Fruit fly (Drosophila melanogaster) whole organism, prepupa: ENCODE measurements around the gene BckdhA.

Source experiments
- CG10631 ChIP-seq: fragments of 200-800 bp; sonication (Bioruptor generic); optimal IDR thresholded peaks from 2 replicates; lab custom pipeline; 2016; ENCODE audit warnings: missing biosample characterization, missing genetic modification characterization
- CG11762 ChIP-seq: fragments of 200-800 bp; sonication (Bioruptor generic); optimal IDR thresholded peaks from 3 replicates; lab custom pipeline; 2016; ENCODE audit warnings: missing biosample characterization, missing genetic modification characterization; ENCODE audit not compliant: insufficient read depth
- CG15336 ChIP-seq: fragments of 200-800 bp; sonication (Bioruptor generic); IDR thresholded peaks from 2 replicates; pipeline ENCODE4 v1.3.6; 2022; ENCODE audit warnings: missing biosample characterization, missing genetic modification characterization
- CG1621 ChIP-seq: fragments of 200-800 bp; sonication (Bioruptor generic); optimal IDR thresholded peaks from 3 replicates; lab custom pipeline; 2018; ENCODE audit warnings: missing biosample characterization, mild to moderate bottlenecking, missing genetic modification characterization
- CG3032 ChIP-seq: fragments of 200-800 bp; optimal IDR thresholded peaks from 2 replicates; lab custom pipeline; 2019; ENCODE audit warnings: missing biosample characterization, mild to moderate bottlenecking, missing genetic modification characterization, moderate library complexity
- CG31627 ChIP-seq: fragments of 200-800 bp; sonication (Bioruptor generic); optimal IDR thresholded peaks from 3 replicates; lab custom pipeline; 2016; ENCODE audit warnings: missing biosample characterization, missing genetic modification characterization
- CG32006 ChIP-seq: fragments of 200-800 bp; sonication (Bioruptor generic); optimal IDR thresholded peaks from 3 replicates; lab custom pipeline; 2017; ENCODE audit warnings: missing biosample characterization, mild to moderate bottlenecking, missing genetic modification characterization
- CG4318 ChIP-seq: fragments of 200-800 bp; sonication (Bioruptor generic); optimal IDR thresholded peaks from 3 replicates; lab custom pipeline; 2017; ENCODE audit warnings: missing biosample characterization, mild to moderate bottlenecking, missing genetic modification characterization
- CG6163 ChIP-seq: fragments of 200-800 bp; sonication (Bioruptor generic); IDR thresholded peaks from 3 replicates; pipeline ENCODE4 v1.3.6; 2022; ENCODE audit warnings: missing biosample characterization, missing genetic modification characterization
- CG6276 ChIP-seq: fragments of 200-800 bp; sonication (Bioruptor generic); optimal IDR thresholded peaks from 2 replicates; lab custom pipeline; 2017; ENCODE audit warnings: missing biosample characterization, mild to moderate bottlenecking, missing genetic modification characterization
- CG6792 ChIP-seq: fragments of 200-800 bp; sonication (Bioruptor generic); optimal IDR thresholded peaks from 3 replicates; lab custom pipeline; 2016; ENCODE audit warnings: missing biosample characterization, missing genetic modification characterization
- CG6808 ChIP-seq: fragments of 200-800 bp; sonication (Bioruptor generic); optimal IDR thresholded peaks from 3 replicates; lab custom pipeline; 2017; ENCODE audit warnings: missing biosample characterization, missing genetic modification characterization, mild to moderate bottlenecking, moderate library complexity, missing genetic modification reagents
- CG6854 ChIP-seq: fragments of 200-800 bp; sonication (Bioruptor generic); optimal IDR thresholded peaks from 2 replicates; lab custom pipeline; 2017; ENCODE audit warnings: missing biosample characterization, mild to moderate bottlenecking, missing genetic modification characterization
- CG7368 ChIP-seq: fragments of 200-800 bp; sonication (Bioruptor generic); optimal IDR thresholded peaks from 3 replicates; lab custom pipeline; 2016; ENCODE audit warnings: missing biosample characterization, missing genetic modification characterization
- CG8119 ChIP-seq: fragments of 200-800 bp; sonication (Bioruptor generic); IDR thresholded peaks from 3 replicates; pipeline ENCODE4 v1.3.6; 2022; ENCODE audit warnings: missing biosample characterization, missing genetic modification characterization
- CG8632 ChIP-seq: fragments of 200-800 bp; sonication (Bioruptor generic); optimal IDR thresholded peaks from 3 replicates; lab custom pipeline; 2016; ENCODE audit warnings: missing biosample characterization, missing genetic modification characterization
- CG9139 ChIP-seq: fragments of 200-800 bp; sonication (Bioruptor generic); optimal IDR thresholded peaks from 3 replicates; lab custom pipeline; 2017; ENCODE audit warnings: missing biosample characterization, mild to moderate bottlenecking, missing genetic modification characterization
- Eip78C ChIP-seq: fragments of 200-800 bp; sonication (Bioruptor generic); peaks from one replicate; lab custom pipeline; 2016; ENCODE audit warnings: missing biosample characterization, missing genetic modification characterization
- Eip93F ChIP-seq: fragments of 200-800 bp; sonication (Bioruptor generic); optimal IDR thresholded peaks from 2 replicates; lab custom pipeline; 2016; ENCODE audit warnings: missing biosample characterization, mild to moderate bottlenecking, missing genetic modification characterization
- Ets96B ChIP-seq: fragments of 200-800 bp; optimal IDR thresholded peaks from 2 replicates; lab custom pipeline; 2019; ENCODE audit warnings: missing biosample characterization, mild to moderate bottlenecking, missing genetic modification characterization, moderate library complexity
- Gug ChIP-seq: fragments of 200-800 bp; sonication (Bioruptor generic); IDR thresholded peaks from 2 replicates; pipeline ENCODE4 v1.3.6; 2022; ENCODE audit warnings: missing biosample characterization, missing genetic modification characterization
- Hr39 ChIP-seq: fragments of 200-800 bp; sonication (Bioruptor generic); optimal IDR thresholded peaks from 2 replicates; lab custom pipeline; 2016; ENCODE audit warnings: missing biosample characterization, missing genetic modification characterization
- Hr4 ChIP-seq: fragments of 200-800 bp; sonication (Bioruptor generic); optimal IDR thresholded peaks from 3 replicates; lab custom pipeline; 2016; ENCODE audit warnings: missing biosample characterization, missing genetic modification characterization
- Lpt ChIP-seq: fragments of 200-800 bp; sonication (Bioruptor generic); optimal IDR thresholded peaks from 3 replicates; lab custom pipeline; 2016; ENCODE audit warnings: missing biosample characterization, missing genetic modification characterization
- Sox14 ChIP-seq: fragments of 200-800 bp; sonication (Bioruptor generic); optimal IDR thresholded peaks from 3 replicates; lab custom pipeline; 2016; ENCODE audit warnings: missing biosample characterization, missing genetic modification characterization
- achi ChIP-seq: fragments of 200-800 bp; sonication (Bioruptor generic); optimal IDR thresholded peaks from 3 replicates; lab custom pipeline; 2016; ENCODE audit warnings: missing biosample characterization, missing genetic modification characterization
- acj6 ChIP-seq: fragments of 200-800 bp; sonication (Bioruptor generic); optimal IDR thresholded peaks from 3 replicates; lab custom pipeline; 2016; ENCODE audit warnings: missing biosample characterization, missing genetic modification characterization
- dsx ChIP-seq: fragments of 200-800 bp; optimal IDR thresholded peaks from 3 replicates; lab custom pipeline; 2019; ENCODE audit warnings: missing biosample characterization, mild to moderate bottlenecking, missing genetic modification characterization, moderate library complexity; ENCODE audit not compliant: poor library complexity, severe bottlenecking
- eg ChIP-seq: fragments of 200-800 bp; sonication (Bioruptor generic); IDR thresholded peaks from 3 replicates; pipeline ENCODE4 v1.3.6; 2022; ENCODE audit warnings: missing biosample characterization, missing genetic modification characterization
- esn ChIP-seq: fragments of 200-800 bp; sonication (Bioruptor generic); optimal IDR thresholded peaks from 2 replicates; lab custom pipeline; 2016; ENCODE audit warnings: missing biosample characterization, mild to moderate bottlenecking, missing genetic modification characterization, moderate library complexity
- fd59A ChIP-seq: fragments of 200-800 bp; sonication (Bioruptor generic); optimal IDR thresholded peaks from 2 replicates; lab custom pipeline; 2017; ENCODE audit warnings: missing biosample characterization, mild to moderate bottlenecking, missing genetic modification characterization, missing genetic modification reagents
- fd85E ChIP-seq: fragments of 200-800 bp; sonication (Bioruptor generic); optimal IDR thresholded peaks from 3 replicates; lab custom pipeline; 2016; ENCODE audit warnings: missing biosample characterization, missing genetic modification characterization
- fkh ChIP-seq: fragments of 200-800 bp; sonication (Bioruptor generic); optimal IDR thresholded peaks from 3 replicates; lab custom pipeline; 2017; ENCODE audit warnings: missing biosample characterization, mild to moderate bottlenecking, missing genetic modification characterization, moderate library complexity
- ss ChIP-seq, 2 experiments: fragments of 200-800 bp; sonication (Bioruptor generic); optimal IDR thresholded peaks; 2 replicates in 1 of 2; 3 replicates in 1 of 2; lab custom pipeline; 2017 to 2018; ENCODE audit warnings: mild to moderate bottlenecking in 2 of 2, missing biosample characterization in 2 of 2, missing genetic modification characterization in 2 of 2, moderate library complexity in 1 of 2
- svp ChIP-seq: fragments of 200-800 bp; sonication (Bioruptor generic); peaks from one replicate; lab custom pipeline; 2016; ENCODE audit warnings: missing biosample characterization, missing genetic modification characterization
- topi ChIP-seq: fragments of 200-800 bp; sonication (Bioruptor generic); optimal IDR thresholded peaks from 3 replicates; lab custom pipeline; 2016; ENCODE audit warnings: missing biosample characterization, missing genetic modification characterization
- vri ChIP-seq: fragments of 200-800 bp; sonication (Bioruptor generic); optimal IDR thresholded peaks from 3 replicates; lab custom pipeline; 2016; ENCODE audit warnings: missing biosample characterization, mild to moderate bottlenecking, missing genetic modification characterization

The BckdhA gene

DNA sequence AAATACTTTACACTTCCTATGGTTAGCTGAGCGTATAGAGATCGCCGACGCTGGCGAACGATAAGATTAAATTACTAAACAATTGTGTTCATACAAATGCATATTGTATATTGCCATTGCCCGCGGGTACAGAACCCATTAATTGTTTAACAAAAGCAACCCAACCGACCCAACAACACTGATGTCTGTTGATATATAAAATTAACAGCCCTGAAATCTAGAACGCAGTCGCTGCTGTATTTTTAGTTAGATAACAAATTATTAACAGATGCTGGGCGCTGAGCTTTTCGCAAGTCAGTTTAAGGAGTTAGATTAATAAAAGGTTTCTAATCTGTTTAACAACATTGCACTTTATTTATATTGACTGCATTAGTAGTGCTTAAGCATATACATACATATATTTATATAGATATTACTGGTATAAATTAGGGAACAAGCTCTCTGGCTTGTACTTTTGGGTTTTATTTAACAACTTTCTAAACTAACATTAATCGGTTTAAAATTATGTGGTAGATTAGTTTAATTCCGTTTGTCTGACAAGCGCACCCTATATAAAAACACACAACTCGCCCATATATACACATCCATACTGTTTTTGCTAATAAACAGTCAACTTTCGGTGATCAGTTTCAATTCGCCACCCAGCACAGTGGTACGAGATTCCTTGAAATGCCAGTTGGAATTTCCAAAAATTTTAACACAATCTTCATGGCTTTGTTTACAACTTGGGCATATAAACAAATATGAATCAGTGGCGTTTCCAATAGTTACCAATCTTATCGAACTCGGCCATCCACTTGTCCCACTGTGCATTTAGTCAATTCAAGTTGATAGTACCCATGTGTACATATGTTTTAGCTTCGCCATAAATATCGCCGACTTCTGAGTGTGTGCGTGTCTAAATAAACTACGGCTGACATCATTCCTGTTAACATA, 27.4 kb upstream of the BckdhA start (continued):
- TF ChIP-seq CG6163 (GFP tag; lab: Robert Waterston, UW) = peak; percentile 97
- TF ChIP-seq fd59A (GFP tag; lab: Kevin White, UChicago) = peak; percentile 28
- peak; percentile 94 for TF ChIP-seq svp (GFP tag; lab: Kevin White, UChicago)
- TF ChIP-seq CG8632 (GFP tag; lab: Kevin White, UChicago) = no peak
- no peak for TF ChIP-seq CG9139
- TF ChIP-seq CG3032 = peak; percentile 57
- TF ChIP-seq eg (GFP tag; lab: Robert Waterston, UW) = peak; percentile 96
- peak; percentile 88 for TF ChIP-seq CG11762
- TF ChIP-seq Hr4 (GFP tag; lab: Kevin White, UChicago) = no peak
- peak; percentile 88 for TF ChIP-seq vri (GFP tag; lab: Kevin White, UChicago)
- TF ChIP-seq ss (GFP tag; optimal IDR thresholded peaks at IDR 0.05; lab: Kevin White, UChicago) = no peak
- no peak for TF ChIP-seq Eip93F (GFP tag; lab: Kevin White, UChicago)
- peak; percentile 86 for TF ChIP-seq CG8119 (GFP tag; lab: Robert Waterston, UW)

DNA sequence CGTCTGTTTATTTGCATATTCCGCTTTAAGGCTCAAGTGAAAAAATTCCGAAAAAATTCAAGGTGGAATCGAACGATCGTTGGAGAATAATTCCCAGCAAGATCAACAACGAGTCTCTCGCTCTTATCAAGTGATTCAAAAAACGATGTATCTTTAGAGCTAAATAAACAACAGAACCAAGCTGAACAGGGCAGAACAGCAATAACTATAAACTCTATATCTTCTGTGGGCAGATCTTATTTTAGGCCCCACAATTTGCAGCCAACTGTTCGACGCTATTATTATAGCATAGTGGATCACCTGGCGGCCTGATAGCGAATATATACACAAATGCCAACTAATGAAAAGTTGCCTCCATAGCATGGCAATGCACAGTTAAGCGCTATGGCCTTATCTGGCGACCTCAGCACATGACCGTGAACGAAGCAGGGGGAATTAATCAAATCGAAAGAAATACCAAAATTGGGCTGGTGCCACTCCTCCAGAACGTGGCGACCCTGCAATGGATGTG, 26.1 kb upstream of the BckdhA start:
- no peak for TF ChIP-seq CG8632 (GFP tag; lab: Kevin White, UChicago)
- TF ChIP-seq svp (GFP tag; lab: Kevin White, UChicago) = peak; percentile 50
- TF ChIP-seq fkh (GFP tag; lab: Kevin White, UChicago) = peak; percentile 62

- TF ChIP-seq Ets96B (tag; lab: Kevin White, UChicago) (no peak), CG8632 (GFP tag; lab: Kevin White, UChicago) (no peak), Eip78C (no peak), fkh (GFP tag; lab: Kevin White, UChicago) (peak; percentile 74)
These were observed 25.7 kb upstream of the BckdhA start for dm6 chr3R:9529913-9530312.

DNA sequence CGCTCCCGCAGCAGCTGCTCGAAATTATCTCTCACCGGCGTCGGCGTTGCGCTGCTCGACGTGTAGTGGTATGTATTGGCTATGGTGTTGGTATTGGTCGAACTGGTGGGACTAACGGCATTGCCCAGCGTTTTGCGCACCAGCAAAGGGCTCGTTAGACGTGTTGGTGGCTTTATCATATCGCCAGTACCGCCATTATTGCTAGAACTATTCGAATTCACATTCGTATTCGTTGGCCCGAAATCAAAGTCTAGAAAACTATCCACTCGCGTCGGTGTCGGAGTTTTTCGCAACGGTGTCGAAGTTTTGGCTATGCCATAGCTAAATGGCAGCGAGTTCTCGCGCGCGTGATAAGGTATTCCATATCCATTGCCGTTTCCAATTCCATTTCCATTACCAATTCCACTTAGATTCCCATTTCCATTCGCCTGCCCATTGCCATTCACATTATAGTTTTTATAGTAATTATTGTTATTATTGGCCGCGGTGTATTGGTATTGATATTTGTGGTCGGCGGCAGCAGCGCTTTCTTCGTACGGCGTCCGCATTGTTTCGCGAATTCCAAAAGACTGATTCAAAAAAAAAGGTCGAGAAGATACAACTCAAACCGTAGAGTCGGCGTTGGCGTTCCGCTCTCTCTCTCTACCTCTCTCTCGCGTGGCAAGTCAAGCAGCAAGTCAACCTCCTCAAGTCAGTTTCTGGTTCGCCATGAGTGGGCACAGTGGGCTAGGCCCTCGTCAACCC, 23.0 kb upstream of the BckdhA start, which contains the start of gene by:
Gene by (minus strand): TSS at position 575 of the 744 bp plus-strand sequence.
- TF ChIP-seq CG6808 (GFP tag; lab: Kevin White, UChicago) = no peak
- no peak for TF ChIP-seq Eip93F (GFP tag; lab: Kevin White, UChicago)
- TF ChIP-seq svp (GFP tag; lab: Kevin White, UChicago) = no peak
- TF ChIP-seq CG9139 = no peak
- no peak for TF ChIP-seq Gug (GFP tag; lab: Robert Waterston, UW)
- TF ChIP-seq CG1621 (tag; lab: Kevin White, UChicago) = no peak
- no peak for TF ChIP-seq vri (GFP tag; lab: Kevin White, UChicago)
- no peak for TF ChIP-seq CG6854 (GFP tag; lab: Kevin White, UChicago)
- no peak for TF ChIP-seq dsx
- no peak for TF ChIP-seq CG31627 (GFP tag; lab: Kevin White, UChicago)
- TF ChIP-seq fkh (GFP tag; lab: Kevin White, UChicago) = no peak
- TF ChIP-seq achi = no peak
- no peak for TF ChIP-seq CG10631 (GFP tag; lab: Kevin White, UChicago)
- TF ChIP-seq CG4318 = no peak
- no peak for TF ChIP-seq acj6

DNA sequence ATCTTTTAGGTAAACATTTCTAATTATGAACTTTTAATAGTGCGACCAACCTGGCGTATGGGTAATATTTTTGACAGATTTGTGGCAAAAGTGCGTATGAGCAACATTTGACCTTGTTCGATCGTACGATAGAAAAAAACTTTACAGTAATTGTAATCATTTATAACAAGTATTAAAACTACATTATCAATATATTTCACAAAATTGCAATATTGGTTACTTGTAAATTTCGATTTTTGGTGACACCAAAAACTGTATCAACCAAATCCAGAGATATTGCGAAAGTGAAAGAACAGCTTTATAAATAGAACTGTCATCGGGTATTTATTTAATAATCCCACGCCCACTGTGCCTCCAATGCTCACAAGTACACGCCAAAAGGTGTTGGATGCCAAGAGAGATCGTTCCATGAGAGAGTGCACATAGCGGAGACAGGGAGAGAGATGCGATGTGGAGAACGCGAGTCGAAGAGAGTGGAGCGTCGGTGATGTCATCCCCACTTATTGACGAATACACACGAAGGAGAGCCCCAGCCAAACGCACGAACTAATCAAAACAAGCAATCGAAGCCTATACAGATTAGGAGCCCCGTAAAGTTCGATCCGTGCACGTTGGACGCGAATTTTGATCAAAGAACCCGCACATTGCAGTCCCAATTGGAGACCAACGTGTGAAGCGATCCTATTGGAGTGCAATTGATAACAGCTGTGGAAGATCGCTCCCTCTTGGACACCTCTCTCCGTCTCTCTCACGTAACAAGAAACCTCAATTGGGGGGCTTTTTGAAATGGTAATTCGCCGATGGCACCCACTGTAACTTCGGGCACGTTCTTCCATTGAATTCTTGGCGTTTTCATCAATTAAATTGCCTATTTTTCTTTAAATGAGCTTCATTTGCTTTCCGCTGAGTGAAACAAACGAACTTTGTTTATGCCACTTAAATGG, 22.1 kb upstream of the BckdhA start:
- peak; percentile 97 for TF ChIP-seq CG6792 (GFP tag; lab: Kevin White, UChicago)
- TF ChIP-seq achi = peak; percentile 97
- TF ChIP-seq CG32006 (GFP tag; lab: Kevin White, UChicago) = peak; percentile 99
- peak; percentile 98 for TF ChIP-seq Sox14 (GFP tag; lab: Kevin White, UChicago)
- TF ChIP-seq fd85E (GFP tag; lab: Kevin White, UChicago) = peak; percentile 83
- TF ChIP-seq Lpt (GFP tag; lab: Kevin White, UChicago) = peak; percentile 96
- peak; percentile 98 for TF ChIP-seq topi (GFP tag; lab: Kevin White, UChicago)
- peak; percentile 99 for TF ChIP-seq CG6276 (GFP tag; lab: Kevin White, UChicago)
- TF ChIP-seq Gug (GFP tag; lab: Robert Waterston, UW) = peak; percentile 87
- peak; percentile 92 for TF ChIP-seq CG15336 (GFP tag; lab: Robert Waterston, UW)
- peak; percentile 68 for TF ChIP-seq Eip93F (GFP tag; lab: Kevin White, UChicago)
- TF ChIP-seq Hr39 (GFP tag; lab: Kevin White, UChicago) = peak; percentile 96
- TF ChIP-seq CG7368 (GFP tag; lab: Kevin White, UChicago) = peak; percentile 95
- peak; percentile 95 for TF ChIP-seq Ets96B (tag; lab: Kevin White, UChicago)
- peak; percentile 99 for TF ChIP-seq esn (GFP tag; lab: Kevin White, UChicago)
